Fruit fly (Drosophila melanogaster): ENCODE data around the gene CG9525.

Gene CG9525

DNA sequence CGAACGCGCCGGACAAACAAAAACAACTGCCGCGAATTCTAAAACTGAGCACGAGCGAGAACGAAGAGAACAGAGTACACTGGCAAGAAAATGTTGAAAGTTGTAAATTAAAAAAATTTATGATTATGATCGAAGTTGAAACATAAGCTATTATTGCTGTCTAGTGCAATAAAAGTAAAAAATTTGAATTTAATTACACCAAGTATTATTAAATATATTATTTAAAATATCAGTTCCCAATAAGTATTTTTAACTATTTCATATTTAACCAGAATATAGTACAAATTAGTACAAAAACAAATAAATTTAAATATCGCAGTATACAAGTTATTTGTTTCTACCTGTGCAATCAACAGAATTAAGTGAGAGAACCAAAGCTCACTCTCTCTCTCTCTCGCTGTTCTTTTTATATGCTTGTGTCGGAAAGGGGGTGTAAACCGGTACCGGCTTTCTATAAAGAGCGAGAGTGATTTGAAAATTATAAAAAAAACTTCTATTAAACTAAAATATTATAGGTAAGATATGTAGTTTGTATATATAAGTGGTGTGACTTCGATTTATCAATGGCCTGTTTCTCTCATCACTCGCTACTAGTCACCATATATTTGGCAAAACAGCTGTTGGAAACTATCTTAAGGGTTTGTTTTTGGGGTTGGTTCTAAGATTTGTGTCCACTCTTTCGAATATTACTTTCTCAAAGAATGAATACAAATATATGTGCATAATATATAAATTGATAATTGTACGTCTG, 10.8 kb downstream of the CG9525 start, which contains the start of gene C1GalTA (continued):
- TF ChIP-seq nerfin-1 (tag; optimal IDR thresholded peaks at IDR 0.05) (peak; percentile 98), Xrp1 (GFP tag; IDR thresholded peaks at IDR 0.05) (peak; percentile 99), fd102C (GFP tag; optimal IDR thresholded peaks at IDR 0.05) (no peak), Meics (GFP tag; optimal IDR thresholded peaks at IDR 0.05) (peak; percentile 99), gcm (GFP tag; optimal IDR thresholded peaks at IDR 0.05) (peak; percentile 99), pum (GFP tag; optimal IDR thresholded peaks at IDR 0.05) (peak; percentile 72), CG8765 (GFP tag; IDR thresholded peaks at IDR 0.05) (peak; percentile 83), pb (GFP tag; optimal IDR thresholded peaks at IDR 0.05) (peak; percentile 11), aop (GFP tag; IDR thresholded peaks at IDR 0.05) (no peak), CG17359 (tag; optimal IDR thresholded peaks at IDR 0.05) (peak; percentile 97), Sry-δ (GFP tag; optimal IDR thresholded peaks at IDR 0.05) (no peak), CG34422 (GFP tag; IDR thresholded peaks at IDR 0.05) (peak; percentile 96), gfzf (GFP tag; optimal IDR thresholded peaks at IDR 0.05) (no peak), CG12236 (GFP tag; optimal IDR thresholded peaks at IDR 0.05) (no peak), CG2678 (tag; optimal IDR thresholded peaks at IDR 0.05) (peak; percentile 100), Lpt (GFP tag; optimal IDR thresholded peaks at IDR 0.05) (no peak), Chrac-16 (GFP tag; optimal IDR thresholded peaks at IDR 0.05) (peak; percentile 93), pita (GFP tag; optimal IDR thresholded peaks at IDR 0.05) (no peak), knrl (GFP tag; IDR thresholded peaks at IDR 0.05; ENCODE audit: partially characterized antibody) (no peak), Sox102F (GFP tag; optimal IDR thresholded peaks at IDR 0.05) (peak; percentile 98), ase (GFP tag; IDR thresholded peaks at IDR 0.05) (peak; percentile 91), CG4360 (GFP tag; IDR thresholded peaks at IDR 0.05) (peak; percentile 62; the same call in 1 of the 2 replicates), CG9609 (GFP tag; optimal IDR thresholded peaks at IDR 0.05) (peak; percentile 52), stwl (tag; optimal IDR thresholded peaks at IDR 0.05) (peak; percentile 67), cwo (GFP tag; optimal IDR thresholded peaks at IDR 0.05) (peak; percentile 98), sim (GFP tag; IDR thresholded peaks at IDR 0.05) (peak; percentile 96), hb (GFP tag; IDR thresholded peaks at IDR 0.05; ENCODE audit: partially characterized antibody) (no peak), lab (GFP tag; optimal IDR thresholded peaks at IDR 0.05) (peak; percentile 98), CG17568 (GFP tag; optimal IDR thresholded peaks at IDR 0.05) (peak; percentile 91), Stat92E (GFP tag; optimal IDR thresholded peaks at IDR 0.05) (peak in 1 of 3 experiments; percentile 99), CG11695 (GFP tag; IDR thresholded peaks at IDR 0.05) (peak; percentile 99), Nf-YB (GFP tag; optimal IDR thresholded peaks at IDR 0.05) (peak; percentile 92), CG1602 (GFP tag; optimal IDR thresholded peaks at IDR 0.05) (peak; percentile 96), shn (GFP tag; optimal IDR thresholded peaks at IDR 0.05) (peak; percentile 63), dimm (GFP tag; IDR thresholded peaks at IDR 0.05) (peak; percentile 77), CG4617 (GFP tag; optimal IDR thresholded peaks at IDR 0.05; ENCODE audit: borderline replicate concordance) (peak; percentile 81), psq (GFP tag; optimal IDR thresholded peaks at IDR 0.05) (peak; percentile 80), CG4730 (GFP tag; IDR thresholded peaks at IDR 0.05) (peak; percentile 93), TFAM (GFP tag; optimal IDR thresholded peaks at IDR 0.05) (peak; percentile 82), CG11456 (GFP tag; IDR thresholded peaks at IDR 0.05) (no peak; the same call in 2 of the 3 replicates), CG8388 (GFP tag; optimal IDR thresholded peaks at IDR 0.05) (peak; percentile 99), cas (GFP tag; IDR thresholded peaks at IDR 0.05) (peak; percentile 89), CG2116 (GFP tag; optimal IDR thresholded peaks at IDR 0.05) (peak; percentile 84), CG12104 (GFP tag; optimal IDR thresholded peaks at IDR 0.05) (peak; percentile 97), Med (GFP tag) (peak; percentile 89), gce (GFP tag; IDR thresholded peaks at IDR 0.05) (peak; percentile 95), cg (GFP tag; optimal IDR thresholded peaks at IDR 0.05) (no peak), Asciz (GFP tag; optimal IDR thresholded peaks at IDR 0.05) (peak; percentile 97), zfh2 (GFP tag; optimal IDR thresholded peaks at IDR 0.05) (peak; percentile 73)

All from whole organism, embryonic.